Worm (Caenorhabditis elegans) whole organism, L1 larva: ENCODE measurements around the gene R10D12.13.
A peak's percentile ranks its signal among the peaks of the same experiment; 100 is the strongest.

Experiments used
- alr-1 ChIP-seq: fragments of 200-800 bp; sonication (Bioruptor generic); optimal IDR thresholded peaks from 2 replicates; lab custom pipeline; 2018; ENCODE audit warnings: borderline replicate concordance, mild to moderate bottlenecking, missing genetic modification characterization, missing compliant biosample characterization
- blmp-1 ChIP-seq: fragments of 150-350 bp; optimal IDR thresholded peaks from 2 replicates; lab custom pipeline; 2014; ENCODE audit warnings: missing biosample characterization, missing genetic modification characterization
- ceh-63 ChIP-seq: fragments of 200-800 bp; sonication (Bioruptor generic); optimal IDR thresholded peaks from 2 replicates; lab custom pipeline; 2018; ENCODE audit warnings: mild to moderate bottlenecking, missing genetic modification characterization, missing compliant biosample characterization
- ceh-82 ChIP-seq, 3 experiments: fragments of 150-350 bp in 1 of 3; sonication (generic microtip) in 2 of 3; optimal IDR thresholded peaks; 2 replicates each; lab custom pipeline; 2014 to 2017; ENCODE audit warnings: missing biosample characterization in 3 of 3, missing genetic modification characterization in 3 of 3
- dpl-1 ChIP-seq, 3 experiments: fragments of 150-350 bp in 2 of 3; sonication (generic microtip) in 1 of 3; optimal IDR thresholded peaks; 2 replicates each; lab custom pipeline; 2014 to 2017; ENCODE audit warnings: missing biosample characterization in 3 of 3, missing genetic modification characterization in 3 of 3, missing genetic modification reagents in 3 of 3
- dsc-1 ChIP-seq: sonication (generic microtip); optimal IDR thresholded peaks from 2 replicates; lab custom pipeline; 2016; ENCODE audit warnings: mild to moderate bottlenecking, missing genetic modification characterization, missing compliant biosample characterization
- efl-1 ChIP-seq, 4 experiments: fragments of 150-350 bp; optimal IDR thresholded peaks in 3 of 4; peaks in 1 of 4; 1 replicate in 1 of 4; 2 replicates in 3 of 4; lab custom pipeline; 2014; ENCODE audit warnings: missing biosample characterization in 2 of 4, missing genetic modification characterization in 2 of 4, missing genetic modification reagents in 2 of 4
- efl-3 ChIP-seq: fragments of 200-800 bp; sonication (Bioruptor generic); optimal IDR thresholded peaks from 2 replicates; lab custom pipeline; 2018; ENCODE audit warnings: mild to moderate bottlenecking, missing genetic modification characterization, missing compliant biosample characterization
- egl-13 ChIP-seq: sonication (generic microtip); optimal IDR thresholded peaks from 2 replicates; lab custom pipeline; 2016; ENCODE audit warnings: missing genotype, missing genetic modification reagents, missing genetic modification characterization, missing compliant biosample characterization
- ets-5 ChIP-seq: fragments of 200-800 bp; sonication (Bioruptor generic); IDR thresholded peaks from 2 replicates; pipeline ENCODE4 v1.3.6; 2022; ENCODE audit warnings: missing genetic modification characterization, missing compliant biosample characterization
- fkh-10 ChIP-seq: sonication (generic microtip); optimal IDR thresholded peaks from 2 replicates; lab custom pipeline; 2017; ENCODE audit warnings: missing biosample characterization, missing genetic modification reagents, missing genetic modification characterization
- fkh-8 ChIP-seq: sonication (generic microtip); optimal IDR thresholded peaks from 2 replicates; lab custom pipeline; 2016; ENCODE audit warnings: mild to moderate bottlenecking, missing genetic modification characterization, missing compliant biosample characterization
- grh-1 ChIP-seq: fragments of 200-800 bp; sonication (Bioruptor generic); IDR thresholded peaks from 2 replicates; pipeline ENCODE4 v1.3.6; 2022; ENCODE audit warnings: missing genetic modification reagents, missing genetic modification characterization, missing compliant biosample characterization
- hlh-4 ChIP-seq: sonication (generic microtip); optimal IDR thresholded peaks from 2 replicates; lab custom pipeline; 2016; ENCODE audit warnings: mild to moderate bottlenecking, missing genetic modification characterization, missing compliant biosample characterization
- lin-14 ChIP-seq: fragments of 200-800 bp; sonication (Bioruptor generic); optimal IDR thresholded peaks from 2 replicates; lab custom pipeline; 2018; ENCODE audit warnings: mild to moderate bottlenecking, missing genetic modification characterization, moderate library complexity, missing compliant biosample characterization
- lin-35 ChIP-seq, 2 experiments: fragments of 150-350 bp; optimal IDR thresholded peaks; 2 replicates each; lab custom pipeline; 2014; ENCODE audit warnings: missing biosample characterization in 2 of 2, missing genetic modification characterization in 2 of 2, missing genetic modification reagents in 2 of 2
- lin-39 ChIP-seq: fragments of 150-350 bp; optimal IDR thresholded peaks from 2 replicates; lab custom pipeline; 2014; ENCODE audit warnings: missing biosample characterization, missing genetic modification reagents, missing genetic modification characterization
- lsy-2 ChIP-seq, 2 experiments: fragments of 150-350 bp; optimal IDR thresholded peaks; 2 replicates each; lab custom pipeline; 2014; ENCODE audit warnings: missing biosample characterization in 2 of 2, missing genetic modification characterization in 2 of 2
- mdl-1 ChIP-seq, 2 experiments: fragments of 150-350 bp; optimal IDR thresholded peaks; 2 replicates each; lab custom pipeline; 2014 to 2017; ENCODE audit warnings: missing biosample characterization in 2 of 2, missing genetic modification characterization in 2 of 2, inconsistent platforms in 1 of 2
- mep-1 ChIP-seq: fragments of 150-350 bp; optimal IDR thresholded peaks from 2 replicates; lab custom pipeline; 2014; ENCODE audit warnings: missing biosample characterization, missing genetic modification characterization
- nhr-20 ChIP-seq: sonication (generic microtip); optimal IDR thresholded peaks from 2 replicates; lab custom pipeline; 2016; ENCODE audit warnings: mild to moderate bottlenecking, missing genetic modification characterization, missing compliant biosample characterization
- nhr-47 ChIP-seq: sonication (generic microtip); optimal IDR thresholded peaks from 2 replicates; lab custom pipeline; 2016; ENCODE audit warnings: mild to moderate bottlenecking, missing genetic modification characterization, moderate library complexity, missing compliant biosample characterization
- nhr-71 ChIP-seq: sonication (generic microtip); optimal IDR thresholded peaks from 2 replicates; lab custom pipeline; 2016; ENCODE audit warnings: mild to moderate bottlenecking, missing genetic modification characterization, moderate library complexity, missing compliant biosample characterization
- nhr-84 ChIP-seq: sonication (generic microtip); optimal IDR thresholded peaks from 2 replicates; lab custom pipeline; 2017; ENCODE audit warnings: missing biosample characterization, missing genetic modification characterization
- nhr-85 ChIP-seq: sonication (generic microtip); peaks from one replicate; lab custom pipeline; 2016; ENCODE audit warnings: missing genetic modification characterization, inconsistent platforms, missing compliant biosample characterization
- pag-3 ChIP-seq: sonication (generic microtip); optimal IDR thresholded peaks from 2 replicates; lab custom pipeline; 2017; ENCODE audit warnings: missing genetic modification characterization, mild to moderate bottlenecking, missing compliant biosample characterization, antibody characterized with exemption, borderline replicate concordance; ENCODE audit not compliant: insufficient read depth
- pax-3 ChIP-seq: fragments of 200-800 bp; sonication (Bioruptor generic); optimal IDR thresholded peaks from 2 replicates; lab custom pipeline; 2018; ENCODE audit warnings: mild to moderate bottlenecking, missing genetic modification characterization, moderate library complexity, missing compliant biosample characterization
- rnt-1 ChIP-seq: sonication (generic microtip); optimal IDR thresholded peaks from 2 replicates; lab custom pipeline; 2016; ENCODE audit warnings: mild to moderate bottlenecking, missing genetic modification characterization, moderate library complexity, missing compliant biosample characterization
- skn-1 ChIP-seq: fragments of 150-350 bp; optimal IDR thresholded peaks from 2 replicates; lab custom pipeline; 2014; ENCODE audit warnings: missing biosample characterization, missing genetic modification characterization
- snu-23 ChIP-seq: sonication (generic microtip); optimal IDR thresholded peaks from 2 replicates; lab custom pipeline; 2016; ENCODE audit warnings: missing genetic modification characterization, missing compliant biosample characterization
- sox-4 ChIP-seq: sonication (generic microtip); optimal IDR thresholded peaks from 2 replicates; lab custom pipeline; 2016; ENCODE audit warnings: missing genetic modification characterization, missing compliant biosample characterization
- sptf-1 ChIP-seq: fragments of 150-350 bp; optimal IDR thresholded peaks from 2 replicates; lab custom pipeline; 2014; ENCODE audit warnings: missing biosample characterization, missing genetic modification characterization
- sup-37 ChIP-seq: fragments of 200-800 bp; sonication (Bioruptor generic); optimal IDR thresholded peaks from 2 replicates; lab custom pipeline; 2018; ENCODE audit warnings: mild to moderate bottlenecking, missing genetic modification characterization, missing compliant biosample characterization
- swsn-7 ChIP-seq: sonication (generic microtip); optimal IDR thresholded peaks from 2 replicates; lab custom pipeline; 2016; ENCODE audit warnings: missing genetic modification characterization, missing compliant biosample characterization
- unc-130 ChIP-seq: fragments of 150-350 bp; optimal IDR thresholded peaks from 2 replicates; lab custom pipeline; 2017; ENCODE audit warnings: missing biosample characterization, missing genetic modification characterization, inconsistent platforms
- ztf-4 ChIP-seq: fragments of 150-350 bp; optimal IDR thresholded peaks from 2 replicates; lab custom pipeline; 2014; ENCODE audit warnings: missing biosample characterization, missing genetic modification characterization

Gene R10D12.13

ce11 chrV:13993478-13993877, 31.3 kb downstream of the R10D12.13 start:
- TF ChIP-seq pax-3 (tag; lab: Kevin White, UChicago) (peak; percentile 86), fkh-8 (tag; lab: Kevin White, UChicago) (peak; percentile 37), nhr-47 (peak; percentile 47), sox-4 (tag; lab: Kevin White, UChicago) (peak; percentile 19), dsc-1 (tag; lab: Kevin White, UChicago) (peak; percentile 59), skn-1 (tag; lab: Kevin White, UChicago) (no peak), nhr-71 (peak; percentile 12), alr-1 (tag; lab: Kevin White, UChicago) (no peak)

ce11 chrV:14001929-14002328, 39.7 kb downstream of the R10D12.13 start:
- TF ChIP-seq fkh-10 (GFP tag; lab: Kevin White, UChicago) (peak; percentile 18), nhr-84 (tag; lab: Kevin White, UChicago) (no peak), rnt-1 (tag; lab: Kevin White, UChicago) (no peak), nhr-71 (no peak), egl-13 (no peak), mdl-1 (tag; optimal IDR thresholded peaks at IDR 0.05; lab: Kevin White, UChicago) (no peak), ztf-4 (tag; lab: Kevin White, UChicago) (no peak), lin-14 (GFP tag; lab: Kevin White, UChicago) (peak; percentile 22), alr-1 (tag; lab: Kevin White, UChicago) (no peak), ets-5 (GFP tag; lab: Robert Waterston, UW) (no peak), nhr-20 (tag; lab: Kevin White, UChicago) (no peak), sup-37 (GFP tag; lab: Kevin White, UChicago) (no peak), sptf-1 (tag; lab: Kevin White, UChicago) (no peak), hlh-4 (tag; lab: Kevin White, UChicago) (no peak), efl-1 (optimal IDR thresholded peaks at IDR 0.05; lab: Kevin White, UChicago) (no peak), efl-1 (GFP tag; optimal IDR thresholded peaks at IDR 0.05 in 1 of 2; lab: Kevin White, UChicago) (peak in 1 of 2 experiments; percentile 56), ceh-82 (tag; optimal IDR thresholded peaks at IDR 0.05; lab: Kevin White, UChicago) (peak in 1 of 3 experiments; percentile 1), efl-3 (no peak), snu-23 (no peak), lin-39 (no peak), ceh-63 (no peak), pag-3 (no peak)

- TF ChIP-seq nhr-85 (peak; percentile 23), fkh-8 (tag; lab: Kevin White, UChicago) (no peak), dpl-1 (GFP tag; optimal IDR thresholded peaks at IDR 0.05; lab: Kevin White, UChicago) (no peak), nhr-47 (peak; percentile 7), grh-1 (no peak), snu-23 (peak; percentile 53), mdl-1 (tag; optimal IDR thresholded peaks at IDR 0.05; lab: Kevin White, UChicago) (peak in 1 of 2 experiments; percentile 0), efl-1 (optimal IDR thresholded peaks at IDR 0.05; lab: Kevin White, UChicago) (peak; percentile 23 to 36), efl-1 (GFP tag; optimal IDR thresholded peaks at IDR 0.05 in 1 of 2; lab: Kevin White, UChicago) (peak in 1 of 2 experiments; percentile 92), dsc-1 (tag; lab: Kevin White, UChicago) (peak; percentile 45), hlh-4 (tag; lab: Kevin White, UChicago) (no peak), unc-130 (tag; lab: Kevin White, UChicago) (peak; percentile 8), lin-35 (GFP tag; optimal IDR thresholded peaks at IDR 0.05; lab: Kevin White, UChicago) (peak in 1 of 2 experiments; percentile 42), blmp-1 (peak; percentile 74), rnt-1 (tag; lab: Kevin White, UChicago) (peak; percentile 42), lsy-2 (tag; optimal IDR thresholded peaks at IDR 0.05; lab: Kevin White, UChicago) (peak in 1 of 2 experiments; percentile 17), nhr-71 (peak; percentile 32), lin-14 (GFP tag; lab: Kevin White, UChicago) (peak; percentile 40), nhr-20 (tag; lab: Kevin White, UChicago) (peak; percentile 18), mep-1 (tag; lab: Kevin White, UChicago) (peak; percentile 37), fkh-10 (GFP tag; lab: Kevin White, UChicago) (no peak), swsn-7 (tag; lab: Kevin White, UChicago) (peak; percentile 2)
Observed at ce11 chrV:14002402-14002801, 40.2 kb downstream of the R10D12.13 start.
